Worm (Caenorhabditis elegans) whole organism, L4 larva: Measurements from ENCODE around the gene spc-1.

Experiments
- F49E8.2 ChIP-seq: sonication (generic microtip); optimal IDR thresholded peaks from 2 replicates; lab custom pipeline; 2016; ENCODE audit warnings: missing compliant biosample characterization, mild to moderate bottlenecking, missing genetic modification characterization, borderline replicate concordance
- dpl-1 ChIP-seq: fragments of 150-350 bp; optimal IDR thresholded peaks from 2 replicates; lab custom pipeline; 2014; ENCODE audit warnings: missing biosample characterization, missing genetic modification reagents, missing genetic modification characterization
- jun-1 ChIP-seq: fragments of 150-350 bp; optimal IDR thresholded peaks from 2 replicates; lab custom pipeline; 2014; ENCODE audit warnings: missing biosample characterization, missing genetic modification reagents, missing genetic modification characterization
- mxl-2 ChIP-seq: fragments of 200-800 bp; sonication (Bioruptor generic); conservative IDR thresholded peaks from 2 replicates; pipeline ENCODE4 v1.3.6; 2022; ENCODE audit warnings: missing genetic modification reagents, missing genetic modification characterization, missing compliant biosample characterization
- nhr-11 ChIP-seq: fragments of 150-350 bp; optimal IDR thresholded peaks from 2 replicates; lab custom pipeline; 2014; ENCODE audit warnings: missing biosample characterization, missing genetic modification characterization
- nhr-77 ChIP-seq: fragments of 150-350 bp; optimal IDR thresholded peaks from 2 replicates; lab custom pipeline; 2014; ENCODE audit warnings: missing biosample characterization, missing genetic modification characterization
- unc-62 ChIP-seq, 3 experiments: fragments of 150-350 bp in 1 of 3; sonication (generic microtip); optimal IDR thresholded peaks in 2 of 3; peaks in 1 of 3; 1 replicate in 1 of 3; 2 replicates in 2 of 3; lab custom pipeline; 2014 to 2017; ENCODE audit warnings: missing biosample characterization in 3 of 3, missing genetic modification characterization in 3 of 3, missing genetic modification reagents in 3 of 3, missing genotype in 1 of 3
- zip-11 ChIP-seq: fragments of 200-800 bp; sonication (Bioruptor generic); IDR thresholded peaks from 2 replicates; pipeline ENCODE4 v1.3.6; 2022; ENCODE audit warnings: missing genetic modification characterization, missing compliant biosample characterization

DNA sequence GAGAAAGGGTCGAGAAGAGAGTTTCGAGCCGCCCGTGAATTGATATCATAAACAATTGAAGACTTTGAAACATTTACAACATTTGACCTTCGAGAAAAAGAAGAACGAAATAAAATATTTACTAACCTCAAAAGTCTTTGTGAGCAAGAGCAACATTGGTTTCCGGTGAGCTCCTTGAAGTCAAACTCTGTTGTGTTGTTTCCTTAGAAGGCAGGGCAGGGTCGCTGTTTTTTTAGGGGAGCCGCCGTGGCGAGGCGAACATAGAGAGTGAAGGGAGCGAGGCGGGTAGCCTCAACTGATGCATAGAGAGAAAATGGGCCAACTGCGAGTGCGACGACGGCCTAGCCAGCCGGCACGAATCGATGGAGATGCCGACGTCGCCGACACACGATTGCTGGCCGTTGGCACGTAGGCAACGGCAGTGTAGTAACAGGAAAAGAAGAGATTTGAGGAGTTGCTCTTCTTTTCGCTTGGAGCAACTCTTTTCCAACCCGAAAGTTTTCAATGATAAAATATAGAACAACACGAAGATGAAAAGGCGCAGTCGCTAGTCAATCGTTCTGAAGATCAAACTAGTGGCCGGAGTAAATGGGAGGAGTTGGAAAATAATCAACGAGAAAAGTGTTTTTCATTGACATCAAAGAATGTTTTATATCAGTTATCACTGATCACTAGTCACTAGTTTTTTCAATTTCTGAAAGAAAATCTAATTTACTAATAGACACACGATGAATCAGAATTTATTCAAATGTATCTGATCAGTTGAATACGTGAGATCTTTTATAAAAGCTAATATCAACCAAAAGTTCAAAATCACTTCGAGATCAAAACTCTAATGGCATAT is 10.6 kb downstream of the spc-1 start, which contains the start of gene mai-1:
- no peak for TF ChIP-seq nhr-77 (tag; lab: Kevin White, UChicago)
- TF ChIP-seq mxl-2 (GFP tag; lab: Robert Waterston, UW), result no peak
- no peak for TF ChIP-seq dpl-1 (GFP tag; lab: Kevin White, UChicago)
- TF ChIP-seq nhr-11, result peak; percentile 5
- no peak for TF ChIP-seq F49E8.2 (tag; lab: Kevin White, UChicago)
- TF ChIP-seq jun-1 (tag; lab: Kevin White, UChicago), result no peak
- no peak for TF ChIP-seq zip-11 (GFP tag; lab: Robert Waterston, UW)
- TF ChIP-seq unc-62 (GFP tag; optimal IDR thresholded peaks at IDR 0.05 in 1 of 2; lab: Kevin White, UChicago), result peak in 1 of 2 experiments; percentile 79
- TF ChIP-seq unc-62 (tag; optimal IDR thresholded peaks at IDR 0.05; lab: Kevin White, UChicago), result no peak
